Fruit fly (Drosophila melanogaster): ENCODE data around the gene CG13066.

DNA sequence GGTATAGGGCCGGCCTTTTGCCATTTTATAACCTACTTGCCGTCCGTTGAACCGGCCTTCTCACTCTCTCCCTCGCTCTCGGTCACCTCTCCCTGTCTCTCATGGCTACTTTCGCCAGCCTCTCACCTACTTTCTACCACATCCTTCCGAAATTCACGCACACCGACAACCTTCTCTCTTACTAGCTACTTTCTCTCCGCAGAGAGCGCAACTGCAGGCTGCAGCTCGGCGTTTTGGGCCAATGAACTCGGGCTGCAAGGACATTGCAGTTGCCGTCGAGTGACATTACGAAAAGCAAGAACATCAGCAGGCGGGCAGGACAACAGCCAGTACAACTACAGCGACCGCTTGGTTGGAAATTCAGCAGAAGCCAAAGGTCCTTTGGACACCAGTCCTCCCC is 31.4 kb upstream of the CG13066 start:
- TF ChIP-seq Mio (GFP tag; optimal IDR thresholded peaks at IDR 0.05) (no peak), lola (GFP tag; optimal IDR thresholded peaks at IDR 0.05) (no peak), GATAd (GFP tag; optimal IDR thresholded peaks at IDR 0.05) (no peak), brk (GFP tag; optimal IDR thresholded peaks at IDR 0.05) (no peak), Jra (GFP tag; optimal IDR thresholded peaks at IDR 0.05) (no peak), Abd-B (GFP tag; optimal IDR thresholded peaks at IDR 0.05) (no peak), Hr83 (GFP tag; optimal IDR thresholded peaks at IDR 0.05; ENCODE audit: poor library complexity, severe bottlenecking) (no peak), CG9705 (GFP tag; optimal IDR thresholded peaks at IDR 0.05) (no peak)
